Fruit fly (Drosophila melanogaster): ENCODE data around the gene Phb1.

The Phb1 gene

DNA sequence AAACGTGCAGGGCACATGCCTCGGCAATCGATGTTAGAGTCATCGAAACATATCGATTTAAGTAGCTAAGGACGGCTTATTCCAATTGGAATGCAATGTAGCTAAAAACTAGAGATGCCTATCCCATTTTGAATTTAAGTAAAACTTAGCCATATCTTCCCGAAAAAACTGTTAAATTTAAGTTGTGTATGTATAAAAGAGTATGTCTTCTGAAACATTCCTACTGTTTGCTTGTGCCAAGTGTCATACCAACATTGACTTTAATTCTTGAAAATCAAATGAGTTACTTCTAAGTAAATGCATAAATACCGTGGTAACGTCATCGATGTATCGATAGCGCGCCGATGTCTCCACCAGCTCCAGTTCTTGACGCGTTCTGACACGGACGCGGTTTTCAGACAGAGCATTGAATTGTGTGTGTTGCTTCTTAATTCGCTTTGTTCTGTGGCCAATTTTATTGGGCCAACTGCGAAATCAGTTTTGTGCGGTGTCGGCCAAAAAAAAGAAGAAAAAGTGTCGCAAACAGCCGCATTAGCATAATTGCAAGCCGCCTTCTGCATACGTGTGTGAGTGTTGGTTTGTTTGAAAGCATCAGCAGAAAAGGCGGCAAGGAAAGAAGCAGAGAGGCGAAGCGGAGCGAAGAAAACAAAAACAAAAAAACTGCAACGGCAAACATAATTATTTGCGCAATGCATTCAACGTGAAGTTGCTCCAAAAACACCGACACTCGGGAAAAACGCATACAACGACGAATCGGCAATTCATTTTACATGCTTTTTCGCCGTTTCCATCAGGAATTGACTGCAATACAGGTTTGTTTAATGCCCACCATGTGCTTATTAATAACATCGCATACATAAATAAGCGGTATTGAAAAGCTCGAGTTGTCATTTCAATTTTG, 10.0 kb upstream of the Phb1 start, which contains the start of gene brat:
Gene brat, plus strand, starts transcription at position 352 of the 901 bp plus-strand sequence.
- TF ChIP-seq CG7101 (tag; optimal IDR thresholded peaks at IDR 0.05), result peak; percentile 61
- TF ChIP-seq Clk (GFP tag; optimal IDR thresholded peaks at IDR 0.05), result no peak
- TF ChIP-seq bab1 (GFP tag; optimal IDR thresholded peaks at IDR 0.05), result peak; percentile 7
- no peak for TF ChIP-seq pad (GFP tag; optimal IDR thresholded peaks at IDR 0.05)
- no peak for TF ChIP-seq ovo (GFP tag; optimal IDR thresholded peaks at IDR 0.05)
- peak; percentile 97 for TF ChIP-seq Mnt (GFP tag; optimal IDR thresholded peaks at IDR 0.05)
- TF ChIP-seq kay (GFP tag; ENCODE audit: borderline replicate concordance), result no peak
- peak; percentile 100 for TF ChIP-seq tj (GFP tag; optimal IDR thresholded peaks at IDR 0.05)
- TF ChIP-seq cnc (optimal IDR thresholded peaks at IDR 0.05), result no peak
- peak; percentile 51 for TF ChIP-seq CG5204 (GFP tag; optimal IDR thresholded peaks at IDR 0.05)
- no peak for TF ChIP-seq CG33017 (tag; optimal IDR thresholded peaks at IDR 0.05)
- TF ChIP-seq cic (GFP tag; optimal IDR thresholded peaks at IDR 0.05), result no peak
- TF ChIP-seq CG11617 (GFP tag; optimal IDR thresholded peaks at IDR 0.05), result peak; percentile 45
- TF ChIP-seq Crg-1 (GFP tag; optimal IDR thresholded peaks at IDR 0.05), result peak; percentile 64
- no peak for TF ChIP-seq CG7045 (GFP tag; optimal IDR thresholded peaks at IDR 0.05)
- peak; percentile 45 for TF ChIP-seq Hr96 (GFP tag; optimal IDR thresholded peaks at IDR 0.05)
- peak; percentile 74 for TF ChIP-seq CG1620 (GFP tag; optimal IDR thresholded peaks at IDR 0.05)
- no peak for TF ChIP-seq CG14711 (tag; optimal IDR thresholded peaks at IDR 0.05)
- no peak for TF ChIP-seq CG12768 (GFP tag; optimal IDR thresholded peaks at IDR 0.05)
- peak; percentile 77 for TF ChIP-seq toe (GFP tag; optimal IDR thresholded peaks at IDR 0.05)

DNA sequence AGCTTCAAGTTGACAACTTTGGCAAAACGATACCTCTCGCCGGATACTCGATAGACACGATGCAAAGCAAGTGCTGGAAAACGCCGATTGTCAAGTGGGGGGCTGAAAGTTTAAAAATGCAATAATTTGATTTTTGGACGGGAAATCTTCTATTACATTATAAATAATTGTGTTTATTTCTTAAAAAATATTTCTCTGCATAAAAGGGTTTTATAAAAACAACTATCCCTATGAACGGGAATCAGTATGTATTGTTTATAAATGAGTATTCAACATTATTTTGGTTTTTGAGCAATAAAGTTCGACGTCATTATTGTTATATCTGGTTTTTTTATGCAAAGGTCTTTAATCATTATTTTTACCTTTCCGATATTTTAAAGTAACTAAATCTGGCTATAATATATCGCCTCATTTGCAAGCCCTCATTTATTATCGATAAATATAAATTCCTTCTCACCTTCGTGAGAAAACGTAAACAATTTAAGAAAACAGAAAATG, 8.3 kb upstream of the Phb1 start, which contains the start of the genes AsnRS and DCTN6-p27:
Gene AsnRS, minus strand, starts transcription at position 50 of the 498 bp plus-strand sequence.
Gene DCTN6-p27, plus strand, starts transcription at position 419 of the 498 bp plus-strand sequence.
- TF ChIP-seq bab1 (GFP tag; optimal IDR thresholded peaks at IDR 0.05) (peak; percentile 78), Clk (GFP tag; optimal IDR thresholded peaks at IDR 0.05) (peak; percentile 40), CG14711 (tag; optimal IDR thresholded peaks at IDR 0.05) (peak; percentile 57), cnc (optimal IDR thresholded peaks at IDR 0.05) (no peak), tj (GFP tag; optimal IDR thresholded peaks at IDR 0.05) (peak; percentile 60), CG11617 (GFP tag; optimal IDR thresholded peaks at IDR 0.05) (peak; percentile 75), Mnt (GFP tag; optimal IDR thresholded peaks at IDR 0.05) (peak; percentile 88), kay (GFP tag; ENCODE audit: borderline replicate concordance) (no peak), CG12768 (GFP tag; optimal IDR thresholded peaks at IDR 0.05) (peak; percentile 45), CG33017 (tag; optimal IDR thresholded peaks at IDR 0.05) (peak; percentile 57), CG7101 (tag; optimal IDR thresholded peaks at IDR 0.05) (peak; percentile 77), CG7045 (GFP tag; optimal IDR thresholded peaks at IDR 0.05) (peak; percentile 72), CG5204 (GFP tag; optimal IDR thresholded peaks at IDR 0.05) (no peak), CG1620 (GFP tag; optimal IDR thresholded peaks at IDR 0.05) (peak; percentile 91), pad (GFP tag; optimal IDR thresholded peaks at IDR 0.05) (peak; percentile 68), cic (GFP tag; optimal IDR thresholded peaks at IDR 0.05) (peak; percentile 23), Hr96 (GFP tag; optimal IDR thresholded peaks at IDR 0.05) (peak; percentile 41), Crg-1 (GFP tag; optimal IDR thresholded peaks at IDR 0.05) (peak; percentile 69), ovo (GFP tag; optimal IDR thresholded peaks at IDR 0.05) (peak; percentile 34), toe (GFP tag; optimal IDR thresholded peaks at IDR 0.05) (peak; percentile 86)

DNA sequence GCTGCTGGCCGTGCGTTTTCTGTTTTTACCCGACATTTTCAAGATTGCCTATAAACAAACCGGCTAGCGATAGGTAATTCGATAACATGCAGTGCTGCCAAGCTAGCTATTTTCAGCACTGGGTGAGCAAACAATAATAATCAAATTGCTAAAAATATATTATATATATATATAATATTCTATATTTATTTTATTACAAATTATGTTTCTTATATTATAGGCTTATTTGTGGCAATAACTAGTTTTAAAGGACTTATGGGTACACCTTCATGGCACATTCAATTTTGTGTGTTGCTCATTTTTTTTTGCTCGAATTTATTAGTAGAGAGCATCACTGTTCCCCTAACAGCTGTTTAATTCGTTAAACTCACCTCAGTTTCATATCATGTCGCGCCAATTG, 3.2 kb upstream of the Phb1 start:
- TF ChIP-seq CG7101 (tag; optimal IDR thresholded peaks at IDR 0.05) (peak; percentile 79), cnc (optimal IDR thresholded peaks at IDR 0.05) (no peak), CG33017 (tag; optimal IDR thresholded peaks at IDR 0.05) (peak; percentile 62), cic (GFP tag; optimal IDR thresholded peaks at IDR 0.05) (peak; percentile 18), CG14711 (tag; optimal IDR thresholded peaks at IDR 0.05) (peak; percentile 62), Mnt (GFP tag; optimal IDR thresholded peaks at IDR 0.05) (peak; percentile 7), CG7045 (GFP tag; optimal IDR thresholded peaks at IDR 0.05) (peak; percentile 66), Clk (GFP tag; optimal IDR thresholded peaks at IDR 0.05) (no peak), ovo (GFP tag; optimal IDR thresholded peaks at IDR 0.05) (no peak), CG12768 (GFP tag; optimal IDR thresholded peaks at IDR 0.05) (peak; percentile 65), bab1 (GFP tag; optimal IDR thresholded peaks at IDR 0.05) (peak; percentile 76), pad (GFP tag; optimal IDR thresholded peaks at IDR 0.05) (peak; percentile 44), kay (GFP tag; ENCODE audit: borderline replicate concordance) (no peak), Crg-1 (GFP tag; optimal IDR thresholded peaks at IDR 0.05) (peak; percentile 35), toe (GFP tag; optimal IDR thresholded peaks at IDR 0.05) (no peak), CG11617 (GFP tag; optimal IDR thresholded peaks at IDR 0.05) (peak; percentile 62), tj (GFP tag; optimal IDR thresholded peaks at IDR 0.05) (peak; percentile 40)

DNA sequence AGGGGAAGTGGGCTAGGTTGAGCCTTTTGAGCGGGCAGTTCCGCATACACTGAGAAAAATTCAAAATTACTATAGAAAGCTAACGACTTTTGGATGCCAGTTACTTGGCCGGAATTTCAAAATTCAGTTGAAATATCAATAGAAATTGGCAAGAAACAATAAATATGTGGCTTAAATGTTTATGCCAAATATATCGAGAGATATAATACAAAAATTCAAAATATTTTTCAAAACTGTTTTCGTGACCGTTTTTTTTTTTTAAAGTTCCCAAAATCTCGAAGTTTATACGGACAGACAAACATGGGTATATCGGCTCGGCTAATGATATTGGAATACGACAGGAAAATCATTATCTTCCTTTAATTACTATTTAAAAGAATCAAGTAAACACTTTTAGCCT, 2.7 kb downstream of the Phb1 start:
- TF ChIP-seq Hr96 (GFP tag; optimal IDR thresholded peaks at IDR 0.05) (no peak), CG14711 (tag; optimal IDR thresholded peaks at IDR 0.05) (no peak), pad (GFP tag; optimal IDR thresholded peaks at IDR 0.05) (no peak), CG1620 (GFP tag; optimal IDR thresholded peaks at IDR 0.05) (no peak), CG12768 (GFP tag; optimal IDR thresholded peaks at IDR 0.05) (peak; percentile 1), Clk (GFP tag; optimal IDR thresholded peaks at IDR 0.05) (peak; percentile 1), CG7045 (GFP tag; optimal IDR thresholded peaks at IDR 0.05) (peak; percentile 14), CG11617 (GFP tag; optimal IDR thresholded peaks at IDR 0.05) (peak; percentile 21), bab1 (GFP tag; optimal IDR thresholded peaks at IDR 0.05) (no peak), CG5204 (GFP tag; optimal IDR thresholded peaks at IDR 0.05) (no peak), ovo (GFP tag; optimal IDR thresholded peaks at IDR 0.05) (no peak), cnc (optimal IDR thresholded peaks at IDR 0.05) (no peak), cic (GFP tag; optimal IDR thresholded peaks at IDR 0.05) (no peak)

All from whole organism, adult.